Worm (Caenorhabditis elegans) whole organism, dauer: ENCODE data around the gene ZK930.2.

ENCODE experiments used
- unc-62 ChIP-seq: sonication (generic microtip); optimal IDR thresholded peaks from 2 replicates; lab custom pipeline; 2017; ENCODE audit warnings: missing biosample characterization, missing genetic modification reagents, missing genetic modification characterization

ZK930.2 gene

ce11 chrII:11859833-11860232, 33.4 kb downstream of the ZK930.2 start:
- no peak for TF ChIP-seq unc-62 (GFP tag; lab: Kevin White, UChicago)

ce11 chrII:11856361-11856760, 36.9 kb downstream of the ZK930.2 start, which contains the start of gene clh-1:
Gene clh-1 (minus strand): TSS chrII:11856461.
- TF ChIP-seq unc-62 (GFP tag; lab: Kevin White, UChicago), result no peak

DNA sequence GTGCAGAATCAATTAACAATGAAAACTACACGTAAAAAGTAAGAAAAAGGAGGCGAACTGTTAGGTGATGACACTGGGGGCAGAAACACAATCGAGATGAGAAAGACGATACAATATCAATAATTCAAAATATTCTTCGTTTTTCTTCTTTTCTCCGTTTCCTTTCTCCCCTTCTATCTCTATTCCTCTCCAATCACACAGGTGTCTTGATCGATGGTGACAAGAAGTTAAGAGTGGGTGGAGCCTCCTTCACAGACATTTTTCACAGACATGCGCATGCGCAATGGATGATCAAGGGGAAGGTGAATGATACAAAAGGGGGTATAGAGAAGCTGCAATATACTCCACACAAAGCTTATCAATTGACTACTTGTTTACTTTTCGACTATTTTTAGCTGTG, 38.5 kb downstream of the ZK930.2 start:
- TF ChIP-seq unc-62 (GFP tag; lab: Kevin White, UChicago), result no peak

DNA sequence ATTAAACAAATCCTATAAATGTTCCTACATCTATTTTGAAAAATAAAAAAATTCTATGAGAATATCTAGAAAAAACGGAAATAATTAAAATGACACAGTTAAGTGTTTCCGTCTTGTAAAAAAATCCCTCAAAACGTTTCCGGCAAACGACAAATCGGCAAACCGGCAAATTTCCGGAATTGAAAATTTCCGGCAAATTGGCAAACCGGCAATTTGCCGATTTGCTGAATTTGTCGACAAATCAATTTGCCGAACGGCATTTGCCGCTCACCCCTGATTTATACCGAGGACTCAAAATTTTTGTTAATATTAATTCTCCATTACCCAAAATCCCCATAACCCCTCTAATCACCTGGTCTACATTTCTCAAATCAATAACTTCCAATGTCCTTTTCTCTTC, 40.1 kb downstream of the ZK930.2 start:
- TF ChIP-seq unc-62 (GFP tag; lab: Kevin White, UChicago), result no peak

DNA sequence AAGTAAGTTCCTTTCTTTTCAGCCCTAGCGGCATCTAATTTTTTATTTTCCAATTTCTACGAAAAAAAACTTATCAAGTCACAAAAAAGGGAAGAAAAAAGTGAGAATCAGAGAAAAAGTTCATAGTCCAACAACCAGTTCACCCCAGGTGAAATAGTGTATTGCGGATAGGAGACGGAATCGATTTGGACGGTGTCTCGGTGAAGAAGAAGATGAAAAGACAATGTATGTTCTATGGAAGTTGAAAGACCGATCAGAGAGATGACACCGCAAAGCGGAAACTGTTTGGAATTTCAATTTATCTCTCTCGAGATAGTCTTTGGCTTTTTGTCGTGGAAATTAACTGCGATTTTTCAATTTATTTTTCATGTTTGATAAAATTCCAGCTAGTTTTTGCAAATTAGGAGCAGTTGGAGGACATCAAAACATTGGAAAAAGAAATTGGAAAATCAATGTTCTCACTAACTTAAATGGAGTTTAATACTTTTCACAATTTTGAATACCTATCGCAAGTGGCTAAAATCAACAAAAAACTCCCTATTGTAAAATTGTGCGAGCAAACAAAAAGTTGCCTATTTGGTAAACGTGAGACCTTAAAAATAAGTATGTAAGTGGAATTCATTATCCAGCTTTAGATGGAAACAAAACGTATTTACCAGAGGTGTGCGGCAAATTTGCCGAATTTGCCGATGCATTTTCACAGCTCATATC, 40.9 kb downstream of the ZK930.2 start:
- TF ChIP-seq unc-62 (GFP tag; lab: Kevin White, UChicago), result no peak

- no peak for TF ChIP-seq unc-62 (GFP tag; lab: Kevin White, UChicago)
These were observed 43.7 kb downstream of the ZK930.2 start for ce11 chrII:11849572-11849971.

DNA sequence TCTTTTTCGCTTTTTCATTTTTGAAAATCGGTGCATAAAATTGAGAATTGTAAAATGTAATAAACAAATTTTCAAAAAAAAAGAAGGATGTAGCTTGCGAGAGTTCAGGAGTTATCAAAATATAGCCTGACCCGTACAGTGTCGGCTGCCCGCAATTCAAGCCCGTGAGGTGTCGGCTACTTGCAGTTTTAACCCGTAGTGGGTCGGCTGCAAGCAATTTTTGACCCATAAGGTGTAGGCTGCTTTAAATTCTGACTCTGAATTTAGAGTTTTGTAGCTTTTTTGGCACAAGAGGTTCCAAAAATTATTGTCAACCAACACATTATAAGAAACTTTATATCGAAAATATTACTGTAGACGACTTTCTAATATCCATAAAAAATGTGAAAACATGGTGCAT, 47.3 kb downstream of the ZK930.2 start:
- no peak for TF ChIP-seq unc-62 (GFP tag; lab: Kevin White, UChicago)

ce11 chrII:11844984-11845383, 48.2 kb downstream of the ZK930.2 start:
- TF ChIP-seq unc-62 (GFP tag; lab: Kevin White, UChicago), result no peak

- no peak for TF ChIP-seq unc-62 (GFP tag; lab: Kevin White, UChicago)
These were observed 49.2 kb downstream of the ZK930.2 start for ce11 chrII:11844072-11844471.

- no peak for TF ChIP-seq unc-62 (GFP tag; lab: Kevin White, UChicago)
These were observed 49.8 kb downstream of the ZK930.2 start for ce11 chrII:11843441-11843840.

DNA sequence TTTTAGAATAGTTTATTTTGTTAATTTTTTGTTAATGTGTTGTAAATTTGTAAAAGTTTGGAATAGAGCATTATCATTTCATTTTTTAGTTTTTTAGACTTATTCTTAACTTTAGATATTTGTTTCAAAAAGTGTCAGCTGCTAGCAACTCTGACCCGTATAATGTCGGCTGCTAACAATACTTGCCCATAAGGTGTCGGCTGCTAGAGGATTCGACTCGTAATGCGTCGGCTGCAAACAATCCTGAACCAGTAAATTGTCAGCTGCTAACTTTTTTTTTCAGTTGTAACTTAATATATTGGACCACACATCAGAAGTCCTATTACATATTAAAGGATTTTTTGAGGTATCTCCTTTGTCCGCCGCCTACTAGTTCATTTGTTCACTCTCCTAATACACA, 50.5 kb downstream of the ZK930.2 start:
- TF ChIP-seq unc-62 (GFP tag; lab: Kevin White, UChicago), result no peak

ce11 chrII:11842317-11842716, 50.9 kb downstream of the ZK930.2 start, which contains the start of gene T27D12.1:
Gene T27D12.1 (plus strand): TSS chrII:11842617.
- TF ChIP-seq unc-62 (GFP tag; lab: Kevin White, UChicago), result no peak

ce11 chrII:11841653-11842052, 51.6 kb downstream of the ZK930.2 start:
- no peak for TF ChIP-seq unc-62 (GFP tag; lab: Kevin White, UChicago)
